Worm (Caenorhabditis elegans) whole organism, midembryonic: ENCODE measurements around the gene ZK1010.2.
A peak's percentile ranks its signal among the peaks of the same experiment; 100 is the strongest.

ENCODE experiments used
- T22C8.4 ChIP-seq: fragments of 200-800 bp; sonication (Bioruptor generic); IDR thresholded peaks from 2 replicates; pipeline ENCODE4 v1.3.6; 2022; ENCODE audit warnings: missing genetic modification characterization, missing compliant biosample characterization
- cog-1 ChIP-seq: sonication (generic microtip); optimal IDR thresholded peaks from 2 replicates; lab custom pipeline; 2016; ENCODE audit warnings: missing genetic modification characterization, missing compliant biosample characterization
- flt-1 ChIP-seq: fragments of 200-800 bp; sonication (Bioruptor generic); IDR thresholded peaks from 2 replicates; pipeline ENCODE4 v1.3.6; 2022; ENCODE audit warnings: missing genetic modification characterization, missing compliant biosample characterization
- klf-2 ChIP-seq: fragments of 200-800 bp; sonication (Bioruptor generic); conservative IDR thresholded peaks from 2 replicates; pipeline ENCODE4 v1.3.6; 2022; ENCODE audit warnings: missing genetic modification reagents, missing genetic modification characterization, missing compliant biosample characterization
- med-1 ChIP-seq: sonication (generic microtip); optimal IDR thresholded peaks from 2 replicates; lab custom pipeline; 2017; ENCODE audit warnings: missing genetic modification characterization, mild to moderate bottlenecking, missing compliant biosample characterization, antibody characterized with exemption, missing genetic modification reagents; ENCODE audit not compliant: insufficient read depth
- ref-1 ChIP-seq: fragments of 200-800 bp; sonication (Bioruptor generic); conservative IDR thresholded peaks from 2 replicates; pipeline ENCODE4 v1.3.6; 2022; ENCODE audit warnings: missing genetic modification reagents, missing genetic modification characterization, missing compliant biosample characterization
- tab-1 ChIP-seq: fragments of 200-800 bp; sonication (Bioruptor generic); IDR thresholded peaks from 2 replicates; pipeline ENCODE4 v1.3.6; 2022; ENCODE audit warnings: missing genetic modification characterization, missing compliant biosample characterization
- ztf-23 ChIP-seq: fragments of 200-800 bp; sonication (Bioruptor generic); IDR thresholded peaks from 2 replicates; pipeline ENCODE4 v1.3.6; 2022; ENCODE audit warnings: missing genetic modification reagents, missing genetic modification characterization, missing compliant biosample characterization
- ztf-29 ChIP-seq: fragments of 200-800 bp; sonication (Bioruptor generic); IDR thresholded peaks from 2 replicates; pipeline ENCODE4 v1.3.6; 2022; ENCODE audit warnings: missing genetic modification reagents, missing genetic modification characterization, missing compliant biosample characterization

The ZK1010.2 gene

DNA sequence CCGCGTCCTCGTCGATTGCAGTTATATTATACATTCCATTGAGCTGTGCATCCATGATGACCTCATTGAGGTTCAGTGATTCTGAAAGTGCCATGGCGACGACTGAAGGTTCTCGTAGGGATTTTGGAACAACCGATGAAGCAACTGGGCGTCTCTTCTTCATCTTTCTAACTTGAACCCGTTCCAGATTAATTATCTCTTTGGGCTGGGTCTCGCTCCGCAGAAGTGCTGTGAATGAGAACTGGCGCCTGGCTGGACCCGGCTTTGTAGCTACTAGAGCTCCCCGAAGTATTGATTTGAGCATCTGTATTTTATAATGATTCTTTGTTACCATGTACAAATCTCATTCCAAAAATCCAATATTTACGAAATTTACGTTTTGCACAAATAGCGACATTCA lies at the start of gene ZK1010.2:
ZK1010.2 (minus strand) TSS at position 304 of the 400 bp plus-strand sequence.
- TF ChIP-seq med-1 (GFP tag; lab: Kevin White, UChicago) (no peak), klf-2 (GFP tag; lab: Robert Waterston, UW) (no peak), ztf-23 (GFP tag; lab: Robert Waterston, UW) (no peak), ztf-29 (GFP tag; lab: Robert Waterston, UW) (no peak), cog-1 (tag; lab: Kevin White, UChicago) (no peak), T22C8.4 (no peak), tab-1 (GFP tag; lab: Robert Waterston, UW) (no peak), ref-1 (GFP tag; lab: Robert Waterston, UW) (no peak), flt-1 (no peak)

ce11 chrIII:13024281-13024680 lies 46.6 kb upstream of the ZK1010.2 start, which contains the start of gene cyp-13A12:
Gene cyp-13A12 (plus strand): TSS chrIII:13024547.
- TF ChIP-seq T22C8.4: no peak
- TF ChIP-seq klf-2 (GFP tag; lab: Robert Waterston, UW): no peak
- TF ChIP-seq ztf-29 (GFP tag; lab: Robert Waterston, UW): no peak
- TF ChIP-seq cog-1 (tag; lab: Kevin White, UChicago): no peak
- TF ChIP-seq med-1 (GFP tag; lab: Kevin White, UChicago): no peak
- TF ChIP-seq flt-1: no peak
- no peak for TF ChIP-seq ref-1 (GFP tag; lab: Robert Waterston, UW)
- TF ChIP-seq ztf-23 (GFP tag; lab: Robert Waterston, UW): no peak
- TF ChIP-seq tab-1 (GFP tag; lab: Robert Waterston, UW): no peak

ce11 chrIII:13020741-13021140 lies 43.1 kb upstream of the ZK1010.2 start, which contains the start of gene cyp-13A11:
Gene cyp-13A11 (plus strand): TSS chrIII:13021006.
- TF ChIP-seq ref-1 (GFP tag; lab: Robert Waterston, UW) (no peak), ztf-23 (GFP tag; lab: Robert Waterston, UW) (no peak), flt-1 (no peak), med-1 (GFP tag; lab: Kevin White, UChicago) (no peak), cog-1 (tag; lab: Kevin White, UChicago) (no peak), klf-2 (GFP tag; lab: Robert Waterston, UW) (no peak), tab-1 (GFP tag; lab: Robert Waterston, UW) (no peak)

- TF ChIP-seq ztf-23 (GFP tag; lab: Robert Waterston, UW) (no peak), T22C8.4 (no peak), flt-1 (no peak), ref-1 (GFP tag; lab: Robert Waterston, UW) (no peak), cog-1 (tag; lab: Kevin White, UChicago) (no peak), klf-2 (GFP tag; lab: Robert Waterston, UW) (no peak), med-1 (GFP tag; lab: Kevin White, UChicago) (no peak), ztf-29 (GFP tag; lab: Robert Waterston, UW) (no peak), tab-1 (GFP tag; lab: Robert Waterston, UW) (no peak)
These were observed 42.0 kb upstream of the ZK1010.2 start for ce11 chrIII:13019547-13020098.

DNA sequence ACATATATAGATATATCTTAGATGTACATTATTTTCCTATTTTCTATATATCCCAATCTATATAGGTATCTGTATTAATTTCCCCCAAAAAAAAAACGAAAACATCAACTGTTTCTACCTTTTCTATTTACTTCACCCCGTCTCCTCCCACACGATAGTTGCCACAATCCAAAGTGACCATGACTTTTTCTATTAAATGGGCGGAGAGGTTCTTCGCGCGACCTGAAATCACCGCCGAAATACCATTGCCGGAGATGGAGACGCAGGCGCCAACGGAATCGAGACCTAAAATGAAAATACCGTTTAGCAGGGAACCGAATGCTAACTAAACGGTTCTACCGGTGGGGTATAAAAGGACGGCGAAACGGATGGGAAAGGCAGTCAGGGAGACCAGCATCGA lies 41.0 kb upstream of the ZK1010.2 start, which contains the start of gene col-98:
col-98 (plus strand) TSS at position 390 of the 400 bp plus-strand sequence.
- TF ChIP-seq tab-1 (GFP tag; lab: Robert Waterston, UW): no peak
- no peak for TF ChIP-seq cog-1 (tag; lab: Kevin White, UChicago)
- TF ChIP-seq T22C8.4: no peak
- TF ChIP-seq ref-1 (GFP tag; lab: Robert Waterston, UW): no peak
- TF ChIP-seq med-1 (GFP tag; lab: Kevin White, UChicago): no peak
- no peak for TF ChIP-seq ztf-29 (GFP tag; lab: Robert Waterston, UW)
- no peak for TF ChIP-seq flt-1
- no peak for TF ChIP-seq klf-2 (GFP tag; lab: Robert Waterston, UW)
- no peak for TF ChIP-seq ztf-23 (GFP tag; lab: Robert Waterston, UW)

ce11 chrIII:13015754-13016317 lies 38.2 kb upstream of the ZK1010.2 start:
- TF ChIP-seq T22C8.4: no peak
- TF ChIP-seq med-1 (GFP tag; lab: Kevin White, UChicago): no peak
- TF ChIP-seq cog-1 (tag; lab: Kevin White, UChicago): no peak
- no peak for TF ChIP-seq ztf-23 (GFP tag; lab: Robert Waterston, UW)
- TF ChIP-seq flt-1: no peak
- no peak for TF ChIP-seq tab-1 (GFP tag; lab: Robert Waterston, UW)
- TF ChIP-seq ztf-29 (GFP tag; lab: Robert Waterston, UW): no peak
- TF ChIP-seq klf-2 (GFP tag; lab: Robert Waterston, UW): no peak
- no peak for TF ChIP-seq ref-1 (GFP tag; lab: Robert Waterston, UW)

DNA sequence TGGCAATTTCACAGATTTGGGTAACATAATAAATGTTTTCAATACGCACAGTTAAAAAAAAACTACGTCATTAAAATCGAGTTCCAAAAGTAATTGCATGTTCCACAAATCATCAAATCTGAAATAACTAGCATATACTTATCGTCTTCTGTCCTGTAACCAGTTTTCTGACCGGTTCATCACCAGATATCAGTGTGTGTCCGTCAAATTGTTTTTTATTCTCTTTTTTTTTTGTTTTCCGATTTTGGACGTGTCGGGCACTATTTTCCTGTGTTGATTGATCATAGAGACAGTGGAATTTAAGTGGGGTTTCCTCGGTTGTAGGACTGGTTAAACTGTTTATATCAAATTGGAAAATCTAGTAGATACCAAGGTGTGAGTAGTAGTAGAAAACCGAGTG lies 36.2 kb upstream of the ZK1010.2 start:
- TF ChIP-seq klf-2 (GFP tag; lab: Robert Waterston, UW) (no peak), ztf-23 (GFP tag; lab: Robert Waterston, UW) (no peak), T22C8.4 (no peak), ztf-29 (GFP tag; lab: Robert Waterston, UW) (no peak), tab-1 (GFP tag; lab: Robert Waterston, UW) (no peak), ref-1 (GFP tag; lab: Robert Waterston, UW) (no peak), flt-1 (no peak), med-1 (GFP tag; lab: Kevin White, UChicago) (no peak), cog-1 (tag; lab: Kevin White, UChicago) (no peak)

DNA sequence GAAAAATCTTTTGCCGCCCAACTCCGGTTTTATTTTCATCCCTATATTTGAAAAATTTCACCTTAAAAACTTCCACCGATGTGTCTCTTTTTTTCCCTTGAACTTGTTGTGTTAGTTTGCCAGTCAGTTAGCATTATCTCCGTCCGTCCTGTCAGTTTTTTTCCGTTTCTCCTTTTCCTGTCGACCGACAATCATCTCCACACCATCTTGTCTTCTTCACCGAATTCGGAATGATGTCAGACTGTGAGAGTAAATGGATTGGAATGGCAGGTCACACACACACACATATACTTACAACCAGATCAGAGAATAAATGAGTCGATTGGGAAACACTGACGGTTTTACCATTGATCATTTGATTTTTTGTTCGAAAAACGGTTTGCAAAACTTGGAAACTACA lies 34.3 kb upstream of the ZK1010.2 start:
- TF ChIP-seq ztf-23 (GFP tag; lab: Robert Waterston, UW) (no peak), tab-1 (GFP tag; lab: Robert Waterston, UW) (no peak), cog-1 (tag; lab: Kevin White, UChicago) (no peak), med-1 (GFP tag; lab: Kevin White, UChicago) (no peak), ztf-29 (GFP tag; lab: Robert Waterston, UW) (no peak), T22C8.4 (no peak), flt-1 (no peak), ref-1 (GFP tag; lab: Robert Waterston, UW) (no peak), klf-2 (GFP tag; lab: Robert Waterston, UW) (no peak)

DNA sequence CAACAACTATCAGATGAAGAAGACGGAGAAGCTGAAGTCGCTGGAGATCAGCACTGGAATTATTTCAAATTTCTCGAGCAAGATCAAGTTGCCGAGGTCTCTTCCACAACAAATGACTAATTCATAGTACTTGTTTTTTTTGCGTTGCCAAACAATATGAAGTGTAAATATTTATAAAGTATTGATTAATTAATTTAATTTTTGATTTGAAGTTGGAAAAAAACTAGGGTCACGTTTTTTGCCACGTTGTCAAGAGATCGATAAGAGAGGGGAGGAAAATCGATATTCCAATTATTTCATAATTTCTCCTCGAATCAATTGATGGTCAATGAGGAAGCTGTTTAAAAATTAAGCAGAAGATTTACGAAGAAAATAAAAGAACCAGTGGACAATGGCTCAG lies 27.5 kb upstream of the ZK1010.2 start, which contains the start of gene snf-7:
snf-7 (plus strand) TSS at position 301 of the 400 bp plus-strand sequence.
- TF ChIP-seq ref-1 (GFP tag; lab: Robert Waterston, UW): no peak
- 0 out of 2 replicates have a peak, but pooled peaks have one; percentile 51 for TF ChIP-seq T22C8.4
- TF ChIP-seq ztf-23 (GFP tag; lab: Robert Waterston, UW): no peak
- no peak for TF ChIP-seq cog-1 (tag; lab: Kevin White, UChicago)
